Fruit fly (Drosophila melanogaster): Measurements from ENCODE around the gene Oseg5.

Oseg5 gene

dm6 chr2L:20822489-20823195 lies 13.0 kb downstream of the Oseg5 start, which contains the start of gene CG9331 (continued):
- TF ChIP-seq CG9609 (GFP tag; optimal IDR thresholded peaks at IDR 0.05), result no peak
- TF ChIP-seq CG7372 (GFP tag; IDR thresholded peaks at IDR 0.05), result no peak
- TF ChIP-seq btn (GFP tag; optimal IDR thresholded peaks at IDR 0.05), result no peak
- TF ChIP-seq sqz (GFP tag; optimal IDR thresholded peaks at IDR 0.05), result no peak
- TF ChIP-seq Oaz (GFP tag; IDR thresholded peaks at IDR 0.05), result no peak
- TF ChIP-seq pita (GFP tag; optimal IDR thresholded peaks at IDR 0.05), result no peak
- peak; percentile 53; the same call in 1 of the 2 replicates for TF ChIP-seq Bgb (GFP tag; IDR thresholded peaks at IDR 0.05; ENCODE audit: partially characterized antibody)
- no peak for TF ChIP-seq kah (GFP tag; optimal IDR thresholded peaks at IDR 0.05)
- TF ChIP-seq p53 (GFP tag; optimal IDR thresholded peaks at IDR 0.05), result no peak
- peak; percentile 76 for TF ChIP-seq Blimp-1 (GFP tag; optimal IDR thresholded peaks at IDR 0.05)
- TF ChIP-seq Jarid2 (GFP tag; optimal IDR thresholded peaks at IDR 0.05), result no peak
- no peak for TF ChIP-seq CG12659 (GFP tag; optimal IDR thresholded peaks at IDR 0.05)
- no peak for TF ChIP-seq danr (GFP tag; IDR thresholded peaks at IDR 0.05)
- TF ChIP-seq esg (GFP tag; conservative IDR thresholded peaks at IDR 0.05), result no peak
- no peak for TF ChIP-seq CG15514 (GFP tag; optimal IDR thresholded peaks at IDR 0.05)
- no peak for TF ChIP-seq H15 (GFP tag; IDR thresholded peaks at IDR 0.05)
- TF ChIP-seq CG6654 (GFP tag; optimal IDR thresholded peaks at IDR 0.05), result no peak
- TF ChIP-seq CG12236 (GFP tag; optimal IDR thresholded peaks at IDR 0.05), result no peak
- no peak for TF ChIP-seq Fer2 (tag; optimal IDR thresholded peaks at IDR 0.05)
- TF ChIP-seq dpn (GFP tag; optimal IDR thresholded peaks at IDR 0.05), result no peak
- no peak for TF ChIP-seq Dip3 (GFP tag; optimal IDR thresholded peaks at IDR 0.05)
- no peak for TF ChIP-seq inv (GFP tag; IDR thresholded peaks at IDR 0.05; ENCODE audit: partially characterized antibody)
- no peak for TF ChIP-seq Gug (GFP tag; IDR thresholded peaks at IDR 0.05)
- no peak for TF ChIP-seq z (GFP tag; IDR thresholded peaks at IDR 0.05)
- TF ChIP-seq tin (GFP tag; optimal IDR thresholded peaks at IDR 0.05), result no peak
- TF ChIP-seq CG4282 (GFP tag; optimal IDR thresholded peaks at IDR 0.05), result no peak
- peak; percentile 59; the same call in 1 of the 2 replicates for TF ChIP-seq ato (GFP tag; IDR thresholded peaks at IDR 0.05; ENCODE audit: partially characterized antibody)
- no peak for TF ChIP-seq Camta (GFP tag; optimal IDR thresholded peaks at IDR 0.05)
- TF ChIP-seq NfI (GFP tag; optimal IDR thresholded peaks at IDR 0.05), result no peak
- no peak for TF ChIP-seq wdn (GFP tag; IDR thresholded peaks at IDR 0.05)
- TF ChIP-seq CG17912 (GFP tag; optimal IDR thresholded peaks at IDR 0.05), result peak; percentile 51
- TF ChIP-seq run (tag; optimal IDR thresholded peaks at IDR 0.05), result peak; percentile 88
- TF ChIP-seq Lpt (GFP tag; optimal IDR thresholded peaks at IDR 0.05), result no peak
- TF ChIP-seq CG13424 (tag; optimal IDR thresholded peaks at IDR 0.05), result no peak
- TF ChIP-seq CG6254 (GFP tag; optimal IDR thresholded peaks at IDR 0.05), result peak; percentile 36
- no peak for TF ChIP-seq CG17802 (tag; optimal IDR thresholded peaks at IDR 0.05)
- no peak for TF ChIP-seq CG30020 (tag; optimal IDR thresholded peaks at IDR 0.05)
- no peak for TF ChIP-seq Ssrp (tag; optimal IDR thresholded peaks at IDR 0.05)
- peak; percentile 20 for TF ChIP-seq wek (GFP tag; optimal IDR thresholded peaks at IDR 0.05)
- TF ChIP-seq CG10267 (tag; optimal IDR thresholded peaks at IDR 0.05), result no peak
- no peak for TF ChIP-seq Ets97D (GFP tag; optimal IDR thresholded peaks at IDR 0.05)
- TF ChIP-seq Chrac-16 (GFP tag; optimal IDR thresholded peaks at IDR 0.05), result no peak
- peak; percentile 0 for TF ChIP-seq Sox102F (GFP tag; optimal IDR thresholded peaks at IDR 0.05)
- no peak for TF ChIP-seq Hmx (GFP tag; optimal IDR thresholded peaks at IDR 0.05)
- peak; percentile 38 for TF ChIP-seq unc-4 (GFP tag; IDR thresholded peaks at IDR 0.05; ENCODE audit: partially characterized antibody)
- TF ChIP-seq bowl (GFP tag; IDR thresholded peaks at IDR 0.05), result no peak
- TF ChIP-seq CG16863 (GFP tag; optimal IDR thresholded peaks at IDR 0.05), result no peak
- no peak for TF ChIP-seq lola (GFP tag; optimal IDR thresholded peaks at IDR 0.05)
- peak; percentile 58 for TF ChIP-seq hkb (optimal IDR thresholded peaks at IDR 0.05)
- TF ChIP-seq hkb (GFP tag; IDR thresholded peaks at IDR 0.05), result no peak

All from whole organism, embryonic.